Worm (Caenorhabditis elegans) whole organism, L4 larva: ENCODE data around the gene srh-85.

ENCODE experiments used
- F26F4.8 ChIP-seq: fragments of 200-800 bp; sonication (Bioruptor generic); conservative IDR thresholded peaks from 2 replicates; pipeline ENCODE4 v1.3.6; 2022; ENCODE audit warnings: missing genetic modification characterization, missing compliant biosample characterization
- R02D3.7 ChIP-seq: fragments of 150-350 bp; sonication (generic microtip); optimal IDR thresholded peaks from 3 replicates; lab custom pipeline; 2014; ENCODE audit warnings: missing biosample characterization, missing genetic modification characterization
- T26A8.4 ChIP-seq: fragments of 200-800 bp; sonication (Bioruptor generic); IDR thresholded peaks from 2 replicates; pipeline ENCODE4 v1.3.6; 2022; ENCODE audit warnings: missing genetic modification characterization, missing compliant biosample characterization
- ZK337.2 ChIP-seq: fragments of 200-800 bp; sonication (Bioruptor generic); IDR thresholded peaks from 2 replicates; pipeline ENCODE4 v1.3.6; 2022; ENCODE audit warnings: missing genetic modification reagents, missing genetic modification characterization, missing compliant biosample characterization
- aha-1 ChIP-seq: fragments of 150-350 bp; peaks from one replicate; lab custom pipeline; 2014; ENCODE audit warnings: missing biosample characterization, missing genetic modification characterization
- ceh-28 ChIP-seq: fragments of 150-350 bp; optimal IDR thresholded peaks from 2 replicates; lab custom pipeline; 2014; ENCODE audit warnings: missing biosample characterization, missing genetic modification reagents, missing genetic modification characterization
- ceh-32 ChIP-seq: sonication (generic microtip); optimal IDR thresholded peaks from 2 replicates; lab custom pipeline; 2016; ENCODE audit warnings: mild to moderate bottlenecking, missing genetic modification characterization, missing compliant biosample characterization; ENCODE audit not compliant: poor library complexity
- ceh-44 ChIP-seq: fragments of 200-800 bp; sonication (Bioruptor generic); IDR thresholded peaks from 2 replicates; pipeline ENCODE4 v1.3.6; 2022; ENCODE audit warnings: missing genetic modification reagents, missing genetic modification characterization, missing compliant biosample characterization
- ceh-62 ChIP-seq: sonication (generic microtip); optimal IDR thresholded peaks from 2 replicates; lab custom pipeline; 2017; ENCODE audit warnings: missing biosample characterization, missing genetic modification characterization
- daf-12 ChIP-seq: fragments of 150-350 bp; optimal IDR thresholded peaks from 2 replicates; lab custom pipeline; 2014; ENCODE audit warnings: missing biosample characterization, missing genetic modification reagents, missing genetic modification characterization
- dmd-9 ChIP-seq: fragments of 200-800 bp; sonication (Bioruptor generic); IDR thresholded peaks from 2 replicates; pipeline ENCODE4 v1.3.6; 2022; ENCODE audit warnings: missing genetic modification reagents, missing genetic modification characterization, missing compliant biosample characterization
- egl-43 ChIP-seq: fragments of 200-800 bp; sonication (Bioruptor generic); IDR thresholded peaks from 2 replicates; pipeline ENCODE4 v1.3.6; 2022; ENCODE audit warnings: missing genetic modification reagents, missing genetic modification characterization, missing compliant biosample characterization
- fkh-10 ChIP-seq: fragments of 150-350 bp; optimal IDR thresholded peaks from 2 replicates; lab custom pipeline; 2014; ENCODE audit warnings: missing biosample characterization, missing genetic modification reagents, missing genetic modification characterization
- fos-1 ChIP-seq: fragments of 150-350 bp; optimal IDR thresholded peaks from 2 replicates; lab custom pipeline; 2014; ENCODE audit warnings: missing biosample characterization, missing genetic modification characterization
- hif-1 ChIP-seq, 2 experiments: sonication (generic microtip); optimal IDR thresholded peaks; 2 replicates each; lab custom pipeline; 2016 to 2017; ENCODE audit warnings: missing compliant biosample characterization in 2 of 2, missing genetic modification characterization in 2 of 2, missing genetic modification reagents in 2 of 2, missing genotype in 2 of 2, mild to moderate bottlenecking in 1 of 2
- hmg-1.1 ChIP-seq: fragments of 200-800 bp; sonication (Bioruptor generic); IDR thresholded peaks from 2 replicates; pipeline ENCODE4 v1.3.6; 2022; ENCODE audit warnings: missing genetic modification reagents, missing genetic modification characterization, missing compliant biosample characterization
- jun-1 ChIP-seq: fragments of 150-350 bp; optimal IDR thresholded peaks from 2 replicates; lab custom pipeline; 2014; ENCODE audit warnings: missing biosample characterization, missing genetic modification reagents, missing genetic modification characterization
- madf-9 ChIP-seq: fragments of 200-800 bp; sonication (Bioruptor generic); conservative IDR thresholded peaks from 2 replicates; pipeline ENCODE4 v1.3.6; 2022; ENCODE audit warnings: missing genetic modification reagents, missing genetic modification characterization, missing compliant biosample characterization
- mdt-29 ChIP-seq: fragments of 200-800 bp; sonication (Bioruptor generic); IDR thresholded peaks from 2 replicates; pipeline ENCODE4 v1.3.6; 2022; ENCODE audit warnings: missing genetic modification reagents, missing genetic modification characterization, missing compliant biosample characterization
- mxl-2 ChIP-seq: fragments of 200-800 bp; sonication (Bioruptor generic); conservative IDR thresholded peaks from 2 replicates; pipeline ENCODE4 v1.3.6; 2022; ENCODE audit warnings: missing genetic modification reagents, missing genetic modification characterization, missing compliant biosample characterization
- nhr-10 ChIP-seq: fragments of 150-350 bp; optimal IDR thresholded peaks from 2 replicates; lab custom pipeline; 2014; ENCODE audit warnings: missing biosample characterization, missing genetic modification characterization
- nhr-11 ChIP-seq: fragments of 150-350 bp; optimal IDR thresholded peaks from 2 replicates; lab custom pipeline; 2014; ENCODE audit warnings: missing biosample characterization, missing genetic modification characterization
- nhr-25 ChIP-seq: sonication (generic microtip); optimal IDR thresholded peaks from 2 replicates; lab custom pipeline; 2017; ENCODE audit warnings: missing genetic modification characterization, mild to moderate bottlenecking, missing compliant biosample characterization, antibody characterized with exemption, moderate library complexity, borderline replicate concordance; ENCODE audit not compliant: insufficient read depth
- nhr-41 ChIP-seq: fragments of 200-800 bp; sonication (Bioruptor generic); IDR thresholded peaks from 2 replicates; pipeline ENCODE4 v1.3.6; 2022; ENCODE audit warnings: missing genetic modification reagents, missing genetic modification characterization, missing compliant biosample characterization
- nhr-6 ChIP-seq: fragments of 150-350 bp; optimal IDR thresholded peaks from 2 replicates; lab custom pipeline; 2014; ENCODE audit warnings: missing biosample characterization, missing genetic modification characterization
- nhr-76 ChIP-seq: fragments of 150-350 bp; optimal IDR thresholded peaks from 2 replicates; lab custom pipeline; 2014; ENCODE audit warnings: missing biosample characterization, missing genetic modification characterization
- nhr-77 ChIP-seq: fragments of 150-350 bp; optimal IDR thresholded peaks from 2 replicates; lab custom pipeline; 2014; ENCODE audit warnings: missing biosample characterization, missing genetic modification characterization
- pha-4 ChIP-seq, 2 experiments: fragments of 150-350 bp in 1 of 2; fragments of 200-800 bp in 1 of 2; sonication (Bioruptor generic) in 1 of 2; IDR thresholded peaks in 1 of 2; optimal IDR thresholded peaks in 1 of 2; 2 replicates each; pipeline versions ENCODE4 v1.3.6 to Lab custom; 2014 to 2022; ENCODE audit warnings: missing genetic modification characterization in 2 of 2, missing genetic modification reagents in 2 of 2, missing biosample characterization in 1 of 2, missing compliant biosample characterization in 1 of 2
- pqm-1 ChIP-seq: sonication (generic microtip); optimal IDR thresholded peaks from 2 replicates; lab custom pipeline; 2017; ENCODE audit warnings: missing biosample characterization, missing genetic modification characterization
- set-16 ChIP-seq: fragments of 200-800 bp; sonication (Bioruptor generic); IDR thresholded peaks from 2 replicates; pipeline ENCODE4 v1.3.6; 2022; ENCODE audit warnings: missing genetic modification reagents, missing genetic modification characterization, missing compliant biosample characterization
- snpc-4 ChIP-seq: fragments of 150-350 bp; optimal IDR thresholded peaks from 2 replicates; lab custom pipeline; 2014; ENCODE audit warnings: missing biosample characterization, missing genetic modification characterization
- spr-1 ChIP-seq: sonication (generic microtip); optimal IDR thresholded peaks from 2 replicates; lab custom pipeline; 2016; ENCODE audit warnings: mild to moderate bottlenecking, missing genetic modification characterization, missing compliant biosample characterization
- unc-39 ChIP-seq: sonication (generic microtip); optimal IDR thresholded peaks from 2 replicates; lab custom pipeline; 2017; ENCODE audit warnings: missing biosample characterization, missing genetic modification characterization
- unc-62 ChIP-seq, 3 experiments: fragments of 150-350 bp in 1 of 3; sonication (generic microtip); optimal IDR thresholded peaks in 2 of 3; peaks in 1 of 3; 1 replicate in 1 of 3; 2 replicates in 2 of 3; lab custom pipeline; 2014 to 2017; ENCODE audit warnings: missing biosample characterization in 3 of 3, missing genetic modification characterization in 3 of 3, missing genetic modification reagents in 3 of 3, missing genotype in 1 of 3
- zag-1 ChIP-seq: fragments of 150-350 bp; optimal IDR thresholded peaks from 2 replicates; lab custom pipeline; 2014; ENCODE audit warnings: missing biosample characterization, missing genetic modification characterization
- zfp-3 ChIP-seq: fragments of 200-800 bp; sonication (Bioruptor generic); conservative IDR thresholded peaks from 2 replicates; pipeline ENCODE4 v1.3.6; 2022; ENCODE audit warnings: missing genetic modification reagents, missing genetic modification characterization, missing compliant biosample characterization
- zip-11 ChIP-seq: fragments of 200-800 bp; sonication (Bioruptor generic); IDR thresholded peaks from 2 replicates; pipeline ENCODE4 v1.3.6; 2022; ENCODE audit warnings: missing genetic modification characterization, missing compliant biosample characterization
- ztf-11 ChIP-seq: fragments of 150-350 bp; optimal IDR thresholded peaks from 2 replicates; lab custom pipeline; 2014; ENCODE audit warnings: missing biosample characterization, missing genetic modification characterization
- ztf-7 ChIP-seq: fragments of 150-350 bp; optimal IDR thresholded peaks from 2 replicates; lab custom pipeline; 2014; ENCODE audit warnings: missing biosample characterization, missing genetic modification characterization

srh-85 gene

DNA sequence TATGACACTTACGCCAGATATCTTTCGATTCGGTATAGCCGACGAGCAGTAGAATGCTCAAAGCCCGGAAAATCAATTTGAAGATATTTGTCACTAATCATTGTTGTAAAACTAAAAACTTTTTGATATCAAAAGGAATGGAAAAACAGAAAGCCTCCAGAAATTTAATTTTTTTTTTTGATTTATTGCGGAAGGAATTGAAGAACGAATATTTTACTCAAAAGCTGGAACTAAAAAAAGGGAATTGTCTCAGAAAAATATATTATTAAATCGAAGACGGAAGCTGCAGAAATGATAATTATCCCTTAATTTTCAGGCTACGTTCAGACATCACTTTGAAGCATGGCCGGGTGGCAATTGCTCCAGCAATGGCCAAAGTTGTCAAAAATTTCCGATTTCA, 43.4 kb downstream of the srh-85 start, which contains the start of gene srw-137:
srw-137 (minus strand) TSS at position 101 of the 400 bp plus-strand sequence.
- TF ChIP-seq nhr-25 (tag; lab: Kevin White, UChicago) (no peak), hmg-1.1 (GFP tag; lab: Robert Waterston, UW) (no peak), aha-1 (no peak), nhr-41 (no peak), jun-1 (tag; lab: Kevin White, UChicago) (no peak), ZK337.2 (GFP tag; lab: Robert Waterston, UW) (no peak), nhr-10 (tag; lab: Kevin White, UChicago) (no peak), zip-11 (GFP tag; lab: Robert Waterston, UW) (no peak), fos-1 (tag; lab: Kevin White, UChicago) (no peak), mdt-29 (no peak), dmd-9 (GFP tag; lab: Robert Waterston, UW) (no peak)

DNA sequence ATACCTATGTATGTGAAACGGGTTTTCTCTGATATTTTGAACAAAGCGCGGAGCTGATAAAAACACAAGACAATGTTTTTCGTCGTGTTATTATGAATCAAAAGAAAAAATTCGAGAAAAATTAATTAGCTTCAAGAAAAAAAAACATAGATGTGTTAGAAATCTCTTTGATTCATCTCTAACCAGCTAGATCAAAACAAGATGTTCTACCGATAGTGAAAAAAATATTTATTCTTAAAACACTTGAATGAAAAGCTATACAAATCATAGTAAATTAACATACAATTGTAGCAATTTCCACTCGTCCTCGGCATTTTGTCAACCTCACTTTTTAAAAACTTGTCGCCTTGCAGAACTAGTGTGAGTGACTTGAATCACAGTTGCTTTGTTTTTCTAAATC, 45.1 kb downstream of the srh-85 start:
- TF ChIP-seq fkh-10 (GFP tag; lab: Kevin White, UChicago) (no peak), unc-62 (GFP tag; optimal IDR thresholded peaks at IDR 0.05 in 1 of 2; lab: Kevin White, UChicago) (peak in 1 of 2 experiments; percentile 94), unc-62 (tag; optimal IDR thresholded peaks at IDR 0.05; lab: Kevin White, UChicago) (no peak), egl-43 (GFP tag; lab: Robert Waterston, UW) (no peak), nhr-10 (tag; lab: Kevin White, UChicago) (no peak), ztf-7 (tag; lab: Kevin White, UChicago) (no peak)
- TF ChIP-seq, all 104 proteins: peak for 1

DNA sequence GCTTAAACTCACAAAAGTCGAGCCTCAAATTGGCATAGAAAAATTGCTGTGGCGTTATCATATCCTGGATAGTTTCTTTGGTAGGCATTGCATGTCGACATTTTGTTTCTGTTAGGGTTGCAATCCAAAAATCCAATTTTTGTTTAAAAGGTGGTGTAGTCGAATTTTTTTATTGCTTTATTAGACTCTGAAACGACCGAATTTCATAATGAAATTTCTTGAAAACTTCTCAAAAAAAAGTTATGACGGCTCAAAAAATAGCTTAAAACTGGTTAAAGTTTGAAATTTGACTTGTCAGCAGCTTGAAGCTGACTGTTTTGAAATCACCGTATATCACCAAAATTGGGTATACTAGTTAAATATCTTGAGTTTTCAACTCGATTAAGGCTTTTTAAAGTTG, 45.9 kb downstream of the srh-85 start, which contains the start of gene srw-143:
srw-143 (minus strand) TSS at position 101 of the 400 bp plus-strand sequence.
- TF ChIP-seq set-16 (GFP tag; lab: Robert Waterston, UW) (no peak), spr-1 (no peak), madf-9 (GFP tag; lab: Robert Waterston, UW) (no peak), daf-12 (tag; lab: Kevin White, UChicago) (no peak), ceh-62 (tag; lab: Kevin White, UChicago) (no peak), nhr-11 (tag; lab: Kevin White, UChicago) (no peak), pqm-1 (no peak), zag-1 (tag; lab: Kevin White, UChicago) (no peak), ceh-44 (GFP tag; lab: Robert Waterston, UW) (no peak), nhr-76 (tag; lab: Kevin White, UChicago) (no peak), nhr-77 (tag; lab: Kevin White, UChicago) (no peak), pha-4 (GFP tag; IDR thresholded peaks at IDR 0.05; lab: Robert Waterston, UW) (no peak), pha-4 (tag; optimal IDR thresholded peaks at IDR 0.05; lab: Kevin White, UChicago) (no peak), ZK337.2 (GFP tag; lab: Robert Waterston, UW) (no peak), unc-39 (tag; lab: Kevin White, UChicago) (no peak), nhr-41 (no peak), ceh-28 (tag; lab: Kevin White, UChicago) (no peak), egl-43 (GFP tag; lab: Robert Waterston, UW) (no peak), snpc-4 (tag; lab: Kevin White, UChicago) (no peak)

DNA sequence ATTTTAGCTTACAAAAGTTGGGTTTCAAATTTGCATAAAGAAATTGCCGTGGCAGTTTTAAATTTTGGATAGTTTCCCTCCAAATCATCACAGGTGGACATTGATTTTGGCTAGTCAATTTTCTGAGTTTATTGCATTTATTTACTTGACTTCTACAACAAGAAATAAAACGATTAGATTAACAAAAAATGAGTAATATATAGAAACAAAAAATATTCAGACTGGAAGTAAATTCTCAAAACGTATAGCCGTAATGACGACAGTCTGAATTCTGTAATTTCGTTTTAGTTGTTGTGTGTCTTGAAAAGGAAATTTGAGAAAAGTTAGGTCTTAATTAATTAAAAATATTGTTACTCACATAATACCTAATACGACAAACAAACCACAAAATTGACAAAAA, 48.8 kb downstream of the srh-85 start, which contains the start of gene srw-141:
srw-141 (minus strand) TSS at position 101 of the 400 bp plus-strand sequence.
- no peak for TF ChIP-seq zfp-3 (GFP tag; lab: Robert Waterston, UW)
- TF ChIP-seq ceh-32 (tag; lab: Kevin White, UChicago), result no peak
- no peak for TF ChIP-seq R02D3.7 (tag; lab: Kevin White, UChicago)
- TF ChIP-seq fos-1 (tag; lab: Kevin White, UChicago), result no peak
- no peak for TF ChIP-seq hif-1 (tag; optimal IDR thresholded peaks at IDR 0.05; lab: Kevin White, UChicago)
- TF ChIP-seq unc-62 (GFP tag; optimal IDR thresholded peaks at IDR 0.05 in 1 of 2; lab: Kevin White, UChicago), result no peak
- TF ChIP-seq unc-62 (tag; optimal IDR thresholded peaks at IDR 0.05; lab: Kevin White, UChicago), result no peak
- TF ChIP-seq T26A8.4 (GFP tag; lab: Robert Waterston, UW), result no peak
- TF ChIP-seq ztf-11 (tag; lab: Kevin White, UChicago), result no peak
- TF ChIP-seq F26F4.8 (GFP tag; lab: Robert Waterston, UW), result no peak
- TF ChIP-seq nhr-6 (tag; lab: Kevin White, UChicago), result no peak
- no peak for TF ChIP-seq mxl-2 (GFP tag; lab: Robert Waterston, UW)
- no peak for TF ChIP-seq snpc-4 (tag; lab: Kevin White, UChicago)
